Worm (Caenorhabditis elegans): ENCODE results near the gene B0410.3.
"Not testable (repeated sequence)": the region's sequence is repeated elsewhere in the genome, so short reads cannot be mapped to it uniquely, and the experiment has no call there.

B0410.3 gene

DNA sequence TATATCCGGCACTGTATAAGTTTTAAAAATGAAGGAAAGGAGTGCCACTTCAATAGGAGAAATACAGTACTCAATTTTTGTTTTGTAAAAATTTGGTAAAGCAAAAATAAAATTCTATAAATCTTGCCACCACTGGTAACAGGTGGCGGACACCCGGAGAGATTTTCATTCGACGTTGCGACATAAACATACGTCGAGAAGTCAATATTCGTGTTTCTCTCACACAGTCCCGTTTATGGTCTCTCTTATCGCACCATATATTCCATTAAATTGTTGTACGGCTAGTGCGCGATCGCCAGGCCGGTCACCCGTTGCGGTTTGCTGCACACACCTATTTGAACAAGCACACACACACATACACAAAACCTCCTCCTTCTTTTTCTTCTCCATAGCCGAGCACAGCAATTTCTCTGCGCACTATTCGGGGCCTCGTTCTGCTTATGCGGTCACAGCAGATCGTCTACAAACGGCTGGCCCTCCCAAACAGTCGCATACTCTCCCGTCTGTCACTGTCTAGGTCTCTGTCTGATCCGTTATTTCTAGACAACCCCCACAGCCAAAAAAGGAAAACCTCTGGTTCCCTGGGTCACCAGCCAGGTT, 9.7 kb upstream of the B0410.3 start:
- TF ChIP-seq ztf-29 (GFP tag; IDR thresholded peaks at IDR 0.05) (peak; percentile 63; the same call in 1 of the 2 replicates), tab-1 (GFP tag; IDR thresholded peaks at IDR 0.05) (0 out of 2 replicates have a peak, but pooled peaks have one; percentile 16), klf-2 (GFP tag; conservative IDR thresholded peaks at IDR 0.05) (no peak), med-1 (GFP tag; optimal IDR thresholded peaks at IDR 0.05; ENCODE audit: insufficient read depth) (no peak), ztf-23 (GFP tag; IDR thresholded peaks at IDR 0.05) (0 out of 2 replicates have a peak, but pooled peaks have one; percentile 14), ref-1 (GFP tag; conservative IDR thresholded peaks at IDR 0.05) (no peak), flt-1 (GFP tag; IDR thresholded peaks at IDR 0.05) (no peak), T22C8.4 (GFP tag; IDR thresholded peaks at IDR 0.05) (no peak), cog-1 (tag; optimal IDR thresholded peaks at IDR 0.05) (peak; percentile 24)

DNA sequence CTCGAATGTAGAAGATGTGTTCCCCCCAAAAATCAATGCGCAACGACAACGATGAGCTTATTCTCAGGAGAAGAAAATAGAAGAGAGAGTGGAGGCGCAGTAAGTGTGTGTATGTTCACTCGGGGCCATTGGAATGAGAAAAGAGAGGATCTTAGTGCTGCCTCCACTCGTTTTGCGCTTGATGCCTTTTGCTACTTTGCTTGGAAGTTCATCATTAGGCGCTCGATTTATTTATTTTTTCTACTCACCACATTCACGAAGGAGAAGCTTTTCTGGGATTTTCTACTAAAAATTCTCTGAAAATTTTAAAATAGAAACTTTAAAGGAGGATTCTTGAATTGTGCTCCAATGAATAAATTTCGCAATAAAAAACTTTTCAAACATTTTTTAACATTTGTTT, 7.0 kb upstream of the B0410.3 start, which contains the start of gene F52B10.3:
Gene F52B10.3 (minus strand): TSS at position 101 of the 400 bp plus-strand sequence.
- no peak for TF ChIP-seq ztf-23 (GFP tag; IDR thresholded peaks at IDR 0.05)

DNA sequence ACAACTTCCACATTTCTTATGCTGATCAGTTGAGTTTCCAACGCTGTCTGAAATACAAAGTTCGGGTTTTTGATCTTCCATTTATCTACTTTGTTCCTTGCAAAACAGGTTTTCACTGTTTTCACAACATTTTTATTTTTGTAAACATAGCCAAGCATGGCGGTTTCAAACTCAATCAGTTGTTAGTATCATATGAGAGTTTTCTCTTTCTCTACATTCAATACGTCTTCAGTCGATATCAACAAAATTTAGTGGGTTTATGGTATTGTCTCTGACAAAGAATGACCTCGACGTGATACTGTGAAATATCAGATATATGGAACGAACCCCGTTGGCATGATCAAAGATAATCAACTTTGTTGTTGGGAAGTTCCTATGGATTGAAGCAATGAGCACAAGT, 4.4 kb upstream of the B0410.3 start:
- no peak for TF ChIP-seq flt-1 (GFP tag; IDR thresholded peaks at IDR 0.05)
- TF ChIP-seq cog-1 (tag; optimal IDR thresholded peaks at IDR 0.05), result no peak
- no peak for TF ChIP-seq ref-1 (GFP tag; conservative IDR thresholded peaks at IDR 0.05)
- TF ChIP-seq ztf-29 (GFP tag; IDR thresholded peaks at IDR 0.05), result no peak

DNA sequence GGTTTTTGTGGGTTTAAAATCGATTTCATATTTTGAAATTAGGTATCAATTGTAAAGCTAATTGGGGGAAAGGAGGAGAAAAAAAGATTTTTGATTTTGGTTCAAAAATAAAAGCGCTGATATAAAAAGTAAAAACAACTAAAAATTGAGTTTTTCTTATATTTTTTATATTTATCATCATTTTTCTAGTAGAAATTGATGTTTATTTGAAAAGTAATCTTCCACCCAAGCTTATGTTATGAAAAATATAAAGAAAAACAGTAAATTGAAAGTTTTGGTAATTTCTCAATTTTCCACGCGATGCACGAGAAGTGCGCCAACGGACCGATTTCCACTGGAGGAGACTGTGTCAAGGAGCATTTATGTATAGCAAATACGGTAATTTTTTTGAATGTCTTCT, 3.0 kb upstream of the B0410.3 start, which contains the start of gene B0410.1:
Gene B0410.1 (plus strand): TSS at position 301 of the 400 bp plus-strand sequence.
- not testable (repeated sequence) for TF ChIP-seq cog-1 (tag; optimal IDR thresholded peaks at IDR 0.05); T22C8.4 (GFP tag; IDR thresholded peaks at IDR 0.05); ztf-23 (GFP tag; IDR thresholded peaks at IDR 0.05)

DNA sequence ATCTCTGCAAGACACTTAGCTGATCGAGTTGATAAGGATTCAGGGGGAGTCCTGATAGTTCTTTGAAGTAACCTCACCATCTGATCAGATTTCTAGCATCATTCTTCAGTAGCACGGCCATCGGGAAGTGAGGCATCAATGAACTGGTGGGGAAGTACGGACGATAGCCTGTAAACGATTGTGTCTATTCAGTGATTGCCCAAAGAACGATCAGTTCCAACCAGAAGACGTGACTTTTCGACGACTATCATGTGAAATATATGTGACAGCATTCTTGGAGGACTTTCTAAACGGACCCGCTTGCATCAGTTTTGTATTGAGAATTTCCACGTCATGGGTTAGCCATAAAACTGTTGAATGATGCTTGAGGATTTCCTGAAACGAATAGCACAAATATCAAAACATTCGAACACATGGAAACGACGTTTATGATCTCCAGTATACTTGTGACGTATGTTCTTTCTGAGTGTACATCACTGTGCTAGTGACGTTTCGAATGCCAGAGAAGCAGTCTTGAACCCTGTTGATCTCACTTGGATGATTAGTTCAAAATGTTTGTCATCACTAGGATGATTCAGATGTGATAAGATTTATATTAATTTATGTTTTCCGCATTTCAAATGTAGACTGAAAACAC, 1.9 kb upstream of the B0410.3 start:
- no peak for TF ChIP-seq flt-1 (GFP tag; IDR thresholded peaks at IDR 0.05)
- no peak for TF ChIP-seq ref-1 (GFP tag; conservative IDR thresholded peaks at IDR 0.05)
- TF ChIP-seq tab-1 (GFP tag; IDR thresholded peaks at IDR 0.05), result no peak
- no peak for TF ChIP-seq med-1 (GFP tag; optimal IDR thresholded peaks at IDR 0.05; ENCODE audit: insufficient read depth)
- no peak for TF ChIP-seq klf-2 (GFP tag; conservative IDR thresholded peaks at IDR 0.05)
- TF ChIP-seq ztf-23 (GFP tag; IDR thresholded peaks at IDR 0.05), result no peak

DNA sequence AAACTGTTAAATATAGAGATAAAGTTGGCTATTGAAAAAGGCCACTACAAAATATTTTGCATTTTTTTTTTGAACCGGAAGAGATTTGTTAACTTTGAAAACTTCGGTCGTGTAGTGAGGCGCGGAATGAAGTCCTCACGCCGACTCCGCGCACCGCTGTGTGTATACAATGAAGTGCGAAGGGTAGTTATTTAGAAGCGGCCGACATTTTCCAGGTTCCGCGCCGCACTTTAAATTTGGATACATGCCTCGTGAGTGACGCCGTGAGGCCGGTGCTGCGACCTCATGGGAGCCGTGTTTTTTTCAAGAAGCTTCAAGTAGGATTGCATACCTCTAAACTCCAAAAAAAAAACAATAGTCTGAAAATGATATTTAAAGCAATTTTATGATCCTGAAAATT, 588 bp upstream of the B0410.3 start:
- TF ChIP-seq T22C8.4 (GFP tag; IDR thresholded peaks at IDR 0.05) (no peak), med-1 (GFP tag; optimal IDR thresholded peaks at IDR 0.05; ENCODE audit: insufficient read depth) (no peak), tab-1 (GFP tag; IDR thresholded peaks at IDR 0.05) (no peak)

DNA sequence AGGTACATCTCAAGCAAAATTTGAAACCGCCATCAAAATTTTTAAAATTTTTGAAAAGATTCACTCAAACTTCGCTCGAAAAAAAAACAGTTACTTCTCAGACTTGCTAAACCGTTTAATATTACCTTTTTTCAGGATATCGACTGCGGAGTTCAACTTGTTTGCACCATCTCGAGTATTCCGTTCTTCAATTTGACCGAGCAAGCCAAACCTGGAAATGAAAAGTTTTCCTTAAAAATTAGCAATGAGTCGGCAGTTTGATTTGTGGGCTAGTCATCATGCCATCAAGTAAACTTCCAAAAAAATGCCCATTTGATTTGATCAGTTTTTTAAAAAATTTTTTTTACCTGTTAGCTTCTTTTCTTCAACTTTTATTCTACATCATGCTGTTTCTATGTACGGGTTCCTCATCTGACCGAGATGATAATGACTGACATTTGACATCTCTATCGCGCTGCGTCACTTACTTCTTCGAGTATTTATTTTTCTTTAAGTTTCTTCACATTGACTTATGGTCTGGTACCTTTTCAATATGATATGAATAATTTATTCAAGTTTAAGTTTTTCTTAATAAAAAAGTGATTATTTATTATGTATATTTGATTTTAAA, 1.1 kb downstream of the B0410.3 start:
- no peak for TF ChIP-seq ztf-29 (GFP tag; IDR thresholded peaks at IDR 0.05)
- no peak for TF ChIP-seq ref-1 (GFP tag; conservative IDR thresholded peaks at IDR 0.05)
- TF ChIP-seq T22C8.4 (GFP tag; IDR thresholded peaks at IDR 0.05), result no peak
- TF ChIP-seq cog-1 (tag; optimal IDR thresholded peaks at IDR 0.05), result no peak
- TF ChIP-seq tab-1 (GFP tag; IDR thresholded peaks at IDR 0.05), result no peak
- TF ChIP-seq klf-2 (GFP tag; conservative IDR thresholded peaks at IDR 0.05), result no peak
- TF ChIP-seq med-1 (GFP tag; optimal IDR thresholded peaks at IDR 0.05; ENCODE audit: insufficient read depth), result no peak
- TF ChIP-seq ztf-23 (GFP tag; IDR thresholded peaks at IDR 0.05), result no peak
- TF ChIP-seq flt-1 (GFP tag; IDR thresholded peaks at IDR 0.05), result no peak

DNA sequence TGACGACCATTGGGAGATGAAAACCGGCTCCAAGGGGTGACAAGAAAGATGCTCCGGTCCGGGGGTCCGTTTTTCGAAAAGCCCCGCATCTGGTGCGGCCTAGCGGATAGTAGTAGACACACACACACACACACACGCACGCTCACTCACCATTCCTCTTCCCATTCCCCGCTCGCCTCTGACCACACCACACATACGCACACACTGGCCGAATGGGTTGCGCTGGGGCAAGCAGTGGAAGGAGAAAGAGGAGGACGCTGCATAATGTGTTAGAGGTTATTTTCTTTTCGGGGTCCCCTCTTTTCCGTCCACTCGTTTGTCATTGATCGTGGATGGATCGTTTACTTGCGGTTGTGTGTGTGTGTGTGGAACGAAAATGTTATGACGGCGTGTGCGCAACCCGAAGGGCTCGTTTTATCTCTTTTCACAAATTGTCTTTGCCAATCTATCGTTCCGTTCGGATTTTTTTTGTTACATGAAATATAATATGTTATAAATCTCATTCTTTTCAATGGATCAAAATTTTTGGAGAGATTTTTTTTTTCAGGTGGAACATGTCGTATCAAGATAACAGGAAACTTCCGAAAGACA, 5.9 kb downstream of the B0410.3 start, which contains the start of gene vang-1:
Gene vang-1 (plus strand): TSS at position 541 of the 591 bp plus-strand sequence.
- peak; percentile 59 for TF ChIP-seq cog-1 (tag; optimal IDR thresholded peaks at IDR 0.05)
- peak; percentile 54; the same call in 1 of the 2 replicates for TF ChIP-seq ztf-23 (GFP tag; IDR thresholded peaks at IDR 0.05)
- TF ChIP-seq klf-2 (GFP tag; conservative IDR thresholded peaks at IDR 0.05), result 0 out of 2 replicates have a peak, but pooled peaks have one; percentile 60
- TF ChIP-seq tab-1 (GFP tag; IDR thresholded peaks at IDR 0.05), result peak; percentile 63; the same call in 1 of the 2 replicates
- TF ChIP-seq ref-1 (GFP tag; conservative IDR thresholded peaks at IDR 0.05), result no peak
- no peak for TF ChIP-seq T22C8.4 (GFP tag; IDR thresholded peaks at IDR 0.05)
- peak; percentile 83 for TF ChIP-seq flt-1 (GFP tag; IDR thresholded peaks at IDR 0.05)
- peak; percentile 69 for TF ChIP-seq ztf-29 (GFP tag; IDR thresholded peaks at IDR 0.05)
- TF ChIP-seq med-1 (GFP tag; optimal IDR thresholded peaks at IDR 0.05; ENCODE audit: insufficient read depth), result no peak

DNA sequence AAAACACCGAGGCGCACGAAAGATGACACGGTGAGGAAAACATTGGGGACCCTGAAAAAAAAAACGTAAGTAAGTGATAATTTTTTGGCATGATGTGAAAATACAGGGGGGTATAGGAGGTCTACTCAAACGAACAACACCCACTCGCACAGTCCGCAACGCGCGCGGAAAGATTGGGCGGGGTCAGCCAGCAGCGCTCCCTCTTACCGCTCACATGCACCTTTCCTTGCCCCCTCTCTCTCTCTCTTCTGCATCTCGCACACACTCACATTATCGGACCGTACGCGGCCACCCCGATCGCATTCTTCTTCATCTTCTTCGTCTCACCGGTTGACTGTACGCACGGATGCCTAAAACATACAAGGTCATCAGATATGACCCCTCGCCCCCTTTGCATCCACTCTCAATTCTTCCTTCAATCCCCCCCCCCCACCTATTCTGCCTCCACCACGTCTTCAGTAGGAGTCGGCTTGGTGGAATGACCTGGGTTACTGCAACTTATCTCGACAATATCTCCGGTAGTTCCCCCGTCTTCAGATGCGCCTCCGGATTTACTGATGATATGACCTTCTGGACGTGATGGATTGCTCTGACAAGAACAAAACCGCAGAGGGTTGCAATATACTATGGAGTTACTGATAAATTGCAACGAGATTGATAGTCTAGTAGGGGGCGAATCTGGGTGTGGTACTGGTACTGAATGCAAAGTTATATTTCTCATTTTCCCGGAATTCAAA, 11.6 kb downstream of the B0410.3 start, which contains the start of gene F53B3.5:
Gene F53B3.5 (minus strand): TSS at position 51 of the 737 bp plus-strand sequence.
- TF ChIP-seq flt-1 (GFP tag; IDR thresholded peaks at IDR 0.05) (peak; percentile 67), klf-2 (GFP tag; conservative IDR thresholded peaks at IDR 0.05) (no peak), ref-1 (GFP tag; conservative IDR thresholded peaks at IDR 0.05) (no peak)

Measured in whole organism, midembryonic.